Fruit fly (Drosophila melanogaster): Measurements from ENCODE around the gene CG46430.

Gene CG46430

DNA sequence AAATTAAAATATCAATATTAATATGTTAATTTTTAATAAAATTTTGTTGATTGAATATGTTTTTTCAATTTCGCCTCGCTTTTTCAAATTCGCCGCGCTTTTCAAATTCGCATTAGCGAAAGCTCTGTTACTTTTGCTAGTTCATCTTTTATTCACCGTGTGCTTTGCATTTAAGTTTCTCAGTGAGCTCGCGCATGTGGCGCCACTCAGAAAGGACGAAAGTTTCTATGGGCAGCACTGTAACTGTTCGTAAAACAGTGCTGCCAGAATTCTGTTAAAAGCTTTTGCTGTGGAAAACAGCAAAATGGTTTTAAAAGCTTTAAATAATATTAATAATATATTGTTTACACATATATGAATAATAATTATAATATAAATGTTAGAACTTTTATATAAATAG lies 29.7 kb downstream of the CG46430 start:
- no peak for TF ChIP-seq spab (GFP tag; optimal IDR thresholded peaks at IDR 0.05)
- peak; percentile 100 for TF ChIP-seq CG6808 (GFP tag; optimal IDR thresholded peaks at IDR 0.05)

DNA sequence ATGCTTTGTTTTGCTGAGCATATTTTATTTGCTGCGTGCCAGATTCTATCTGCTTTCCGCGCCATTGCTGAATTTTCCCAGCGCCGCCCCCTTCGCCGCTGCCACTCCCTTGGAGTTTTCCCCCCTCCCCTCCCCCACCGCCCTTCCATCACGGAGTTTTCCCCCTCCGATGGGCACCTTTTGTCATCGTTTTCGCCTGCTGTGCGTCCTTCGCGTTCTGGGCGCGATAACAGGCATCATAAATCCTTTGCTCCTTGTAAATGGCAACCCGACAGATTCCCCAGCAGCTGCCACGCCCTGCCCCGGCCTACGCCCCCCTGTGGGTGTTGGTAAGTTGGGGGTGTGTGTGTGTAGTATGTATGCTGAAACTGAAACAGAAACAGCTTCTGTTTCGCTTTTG lies 35.1 kb downstream of the CG46430 start:
- TF ChIP-seq dac (GFP tag; optimal IDR thresholded peaks at IDR 0.05) (no peak), CG15336 (GFP tag; IDR thresholded peaks at IDR 0.05) (no peak), topi (GFP tag; optimal IDR thresholded peaks at IDR 0.05) (no peak), CG32006 (GFP tag; optimal IDR thresholded peaks at IDR 0.05) (no peak)

DNA sequence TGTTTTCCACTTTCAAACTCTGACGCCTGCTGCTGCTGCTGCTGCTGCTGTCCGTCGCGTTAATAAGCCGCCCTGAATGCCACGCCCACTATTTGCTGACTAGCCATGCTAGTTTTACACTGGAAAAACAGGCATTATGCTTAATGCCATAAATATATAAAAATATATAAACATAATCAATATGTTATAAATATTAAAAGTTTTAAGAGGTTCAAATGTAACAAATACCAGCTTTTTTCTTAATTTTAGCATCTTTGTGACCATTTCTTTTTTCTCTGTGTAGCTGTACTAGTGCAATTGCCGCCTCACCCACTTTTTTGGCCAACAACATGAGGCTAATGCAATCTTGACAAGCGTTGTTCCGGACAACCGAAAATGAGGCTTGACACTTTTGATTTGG lies 36.5 kb downstream of the CG46430 start:
- no peak for TF ChIP-seq fd85E (GFP tag; optimal IDR thresholded peaks at IDR 0.05)
- TF ChIP-seq CG32006 (GFP tag; optimal IDR thresholded peaks at IDR 0.05): peak; percentile 9
- 0 out of 3 replicates have a peak, but pooled peaks have one; percentile 47 for TF ChIP-seq eg (GFP tag; IDR thresholded peaks at IDR 0.05)
- TF ChIP-seq CG34406 (GFP tag; optimal IDR thresholded peaks at IDR 0.05): no peak
- TF ChIP-seq Eip75B (GFP tag; optimal IDR thresholded peaks at IDR 0.05): no peak
- TF ChIP-seq CG6854 (GFP tag; optimal IDR thresholded peaks at IDR 0.05): no peak
- no peak for TF ChIP-seq CG11902 (GFP tag; optimal IDR thresholded peaks at IDR 0.05)
- no peak for TF ChIP-seq Met (GFP tag; optimal IDR thresholded peaks at IDR 0.05)
- TF ChIP-seq Sox102F (GFP tag; optimal IDR thresholded peaks at IDR 0.05): no peak
- no peak for TF ChIP-seq cyc (GFP tag; optimal IDR thresholded peaks at IDR 0.05)
- TF ChIP-seq Hr4 (GFP tag; optimal IDR thresholded peaks at IDR 0.05): peak; percentile 7
- no peak for TF ChIP-seq pdm3 (GFP tag; optimal IDR thresholded peaks at IDR 0.05)
- TF ChIP-seq Hr39 (GFP tag; optimal IDR thresholded peaks at IDR 0.05): no peak
- TF ChIP-seq Eip78C (GFP tag): peak; percentile 3
- peak; percentile 9 for TF ChIP-seq Ets96B (tag; optimal IDR thresholded peaks at IDR 0.05)
- no peak for TF ChIP-seq fd59A (GFP tag; optimal IDR thresholded peaks at IDR 0.05)
- TF ChIP-seq svp (GFP tag): peak; percentile 31
- peak; percentile 41; the same call in 1 of the 2 replicates for TF ChIP-seq CG15336 (GFP tag; IDR thresholded peaks at IDR 0.05)
- no peak for TF ChIP-seq CG11762 (GFP tag; optimal IDR thresholded peaks at IDR 0.05; ENCODE audit: insufficient read depth)

- no peak for TF ChIP-seq CG10669 (GFP tag; optimal IDR thresholded peaks at IDR 0.05)
- peak; percentile 64 for TF ChIP-seq eg (GFP tag; IDR thresholded peaks at IDR 0.05)
- TF ChIP-seq CG6792 (GFP tag; optimal IDR thresholded peaks at IDR 0.05): no peak
- no peak for TF ChIP-seq Met (GFP tag; optimal IDR thresholded peaks at IDR 0.05)
- no peak for TF ChIP-seq CG6808 (GFP tag; optimal IDR thresholded peaks at IDR 0.05)
- no peak for TF ChIP-seq CG34406 (GFP tag; optimal IDR thresholded peaks at IDR 0.05)
- no peak for TF ChIP-seq topi (GFP tag; optimal IDR thresholded peaks at IDR 0.05)
- peak; percentile 9 for TF ChIP-seq dsx (GFP tag; optimal IDR thresholded peaks at IDR 0.05; ENCODE audit: poor library complexity, severe bottlenecking)
- TF ChIP-seq Hr38 (GFP tag; optimal IDR thresholded peaks at IDR 0.05): no peak
- TF ChIP-seq Eip75B (GFP tag; optimal IDR thresholded peaks at IDR 0.05): no peak
- peak; percentile 19 for TF ChIP-seq Sox102F (GFP tag; optimal IDR thresholded peaks at IDR 0.05)
- peak in 1 of 2 experiments; percentile 17 for TF ChIP-seq ss (GFP tag; optimal IDR thresholded peaks at IDR 0.05)
- TF ChIP-seq fkh (GFP tag; optimal IDR thresholded peaks at IDR 0.05): peak; percentile 17
- no peak for TF ChIP-seq net (GFP tag; optimal IDR thresholded peaks at IDR 0.05)
- peak; percentile 71 for TF ChIP-seq Eip78C (GFP tag)
- peak; percentile 43 for TF ChIP-seq CG1621 (tag; optimal IDR thresholded peaks at IDR 0.05)
- no peak for TF ChIP-seq Smox (GFP tag; optimal IDR thresholded peaks at IDR 0.05)
- peak; percentile 76 for TF ChIP-seq svp (GFP tag)
- no peak for TF ChIP-seq fd85E (GFP tag; optimal IDR thresholded peaks at IDR 0.05)
- peak; percentile 11 for TF ChIP-seq Ets96B (tag; optimal IDR thresholded peaks at IDR 0.05)
- TF ChIP-seq CG6276 (GFP tag; optimal IDR thresholded peaks at IDR 0.05): no peak
- no peak for TF ChIP-seq CG11902 (GFP tag; optimal IDR thresholded peaks at IDR 0.05)
- peak; percentile 28 for TF ChIP-seq CG3919 (GFP tag; optimal IDR thresholded peaks at IDR 0.05)
- peak; percentile 20 for TF ChIP-seq CG32006 (GFP tag; optimal IDR thresholded peaks at IDR 0.05)
- peak; percentile 11 for TF ChIP-seq CG6854 (GFP tag; optimal IDR thresholded peaks at IDR 0.05)
- TF ChIP-seq CG6163 (GFP tag; IDR thresholded peaks at IDR 0.05): peak; percentile 75
- TF ChIP-seq Blimp-1 (GFP tag; optimal IDR thresholded peaks at IDR 0.05): peak; percentile 91
- TF ChIP-seq CG16779 (tag; optimal IDR thresholded peaks at IDR 0.05): peak; percentile 23
These were observed 37.7 kb downstream of the CG46430 start for dm6 chr3L:10515785-10516706.

Measured in whole organism, prepupa.